Fruit fly (Drosophila melanogaster) whole organism, embryonic: ENCODE results near the gene hyd.
A peak's percentile ranks its signal among the peaks of the same experiment; 100 is the strongest.

ENCODE experiments used
- Ada2b ChIP-seq: fragments of 200-800 bp; sonication (Bioruptor generic); IDR thresholded peaks from 2 replicates; pipeline ENCODE4 v1.3.6; 2022; ENCODE audit warnings: missing biosample characterization, missing genetic modification characterization
- Atf3 ChIP-seq: fragments of 200-800 bp; sonication (Bioruptor generic); optimal IDR thresholded peaks from 3 replicates; lab custom pipeline; 2016; ENCODE audit warnings: missing biosample characterization, missing genetic modification characterization
- BEAF-32 ChIP-seq: fragments of 200-800 bp; sonication (Bioruptor generic); optimal IDR thresholded peaks from 3 replicates; lab custom pipeline; 2017; ENCODE audit warnings: missing biosample characterization, missing genetic modification characterization, mild to moderate bottlenecking, moderate library complexity, missing genetic modification reagents
- Blimp-1 ChIP-seq: fragments of 200-800 bp; sonication (Bioruptor generic); optimal IDR thresholded peaks from 3 replicates; lab custom pipeline; 2018; ENCODE audit warnings: missing biosample characterization, missing genetic modification characterization, mild to moderate bottlenecking, moderate library complexity, missing genetic modification reagents
- CG1024 ChIP-seq: fragments of 200-800 bp; sonication (Bioruptor generic); IDR thresholded peaks from 2 replicates; pipeline ENCODE4 v1.3.6; 2022; ENCODE audit warnings: missing biosample characterization, missing genetic modification characterization
- CG10959 ChIP-seq: fragments of 200-800 bp; sonication (Bioruptor generic); IDR thresholded peaks from 2 replicates; pipeline ENCODE4 v1.3.6; 2022; ENCODE audit warnings: missing biosample characterization, missing genetic modification characterization
- CG11560 ChIP-seq: fragments of 200-800 bp; sonication (Bioruptor generic); IDR thresholded peaks from 3 replicates; pipeline ENCODE4 v1.3.6; 2022; ENCODE audit warnings: missing biosample characterization, missing genetic modification characterization
- CG12219 ChIP-seq: fragments of 200-800 bp; sonication (Bioruptor generic); optimal IDR thresholded peaks from 3 replicates; lab custom pipeline; 2018; ENCODE audit warnings: missing biosample characterization, mild to moderate bottlenecking, missing genetic modification characterization
- CG15514 ChIP-seq: fragments of 200-800 bp; sonication (Bioruptor generic); optimal IDR thresholded peaks from 3 replicates; lab custom pipeline; 2017; ENCODE audit warnings: missing biosample characterization, missing genetic modification characterization, mild to moderate bottlenecking, moderate library complexity, missing genetic modification reagents
- CG16863 ChIP-seq: fragments of 200-800 bp; sonication (Bioruptor generic); optimal IDR thresholded peaks from 3 replicates; lab custom pipeline; 2016; ENCODE audit warnings: missing biosample characterization, missing genetic modification characterization
- CG3847 ChIP-seq: fragments of 200-800 bp; sonication (Bioruptor generic); IDR thresholded peaks from 2 replicates; pipeline ENCODE4 v1.3.6; 2022; ENCODE audit warnings: missing biosample characterization, missing genetic modification characterization
- CG42726 ChIP-seq: fragments of 200-800 bp; sonication (Bioruptor generic); IDR thresholded peaks from 2 replicates; pipeline ENCODE4 v1.3.6; 2022; ENCODE audit warnings: missing biosample characterization, missing genetic modification characterization; ENCODE audit not compliant: partially characterized antibody
- CG5180 ChIP-seq: fragments of 200-800 bp; sonication (Bioruptor generic); optimal IDR thresholded peaks from 3 replicates; lab custom pipeline; 2017; ENCODE audit warnings: missing biosample characterization, missing genetic modification characterization, mild to moderate bottlenecking, moderate library complexity, missing genetic modification reagents
- CG6254 ChIP-seq: fragments of 200-800 bp; sonication (Bioruptor generic); optimal IDR thresholded peaks from 3 replicates; lab custom pipeline; 2017; ENCODE audit warnings: mild to moderate bottlenecking, missing biosample characterization, missing genetic modification reagents, missing genetic modification characterization
- CG6272 ChIP-seq: fragments of 200-800 bp; sonication (Bioruptor generic); IDR thresholded peaks from 2 replicates; pipeline ENCODE4 v1.3.6; 2022; ENCODE audit warnings: missing biosample characterization, missing genetic modification characterization
- CG8281 ChIP-seq: fragments of 200-800 bp; sonication (Bioruptor generic); optimal IDR thresholded peaks from 2 replicates; lab custom pipeline; 2018; ENCODE audit warnings: missing biosample characterization, mild to moderate bottlenecking, missing genetic modification characterization, moderate library complexity
- CG8478 ChIP-seq: fragments of >200 bp; optimal IDR thresholded peaks from 2 replicates; lab custom pipeline; 2018
- CG9797 ChIP-seq: fragments of 200-800 bp; sonication (Bioruptor generic); optimal IDR thresholded peaks from 3 replicates; lab custom pipeline; 2018; ENCODE audit warnings: missing biosample characterization, mild to moderate bottlenecking, missing genetic modification characterization
- Dfd ChIP-seq, 2 experiments: fragments of >200 bp; optimal IDR thresholded peaks; 2 replicates each; lab custom pipeline; 2017; ENCODE audit warnings: missing biosample characterization in 2 of 2, missing genetic modification characterization in 2 of 2
- ERR ChIP-seq: fragments of 200-800 bp; sonication (Bioruptor generic); optimal IDR thresholded peaks from 2 replicates; lab custom pipeline; 2016; ENCODE audit warnings: missing biosample characterization, missing genetic modification characterization
- Ets97D ChIP-seq: fragments of 200-800 bp; sonication (Bioruptor generic); optimal IDR thresholded peaks from 3 replicates; lab custom pipeline; 2016; ENCODE audit warnings: missing biosample characterization, missing genetic modification characterization
- Fer3 ChIP-seq: fragments of 200-800 bp; sonication (Bioruptor generic); optimal IDR thresholded peaks from 2 replicates; lab custom pipeline; 2018; ENCODE audit warnings: missing biosample characterization, mild to moderate bottlenecking, missing genetic modification characterization, moderate library complexity
- H15 ChIP-seq: fragments of 200-800 bp; sonication (Bioruptor generic); IDR thresholded peaks from 3 replicates; pipeline ENCODE4 v1.3.6; 2022; ENCODE audit warnings: missing biosample characterization, missing genetic modification characterization
- HHEX ChIP-seq: fragments of 200-800 bp; sonication (Bioruptor generic); optimal IDR thresholded peaks from 3 replicates; lab custom pipeline; 2017; ENCODE audit warnings: missing biosample characterization, mild to moderate bottlenecking, missing genetic modification characterization, missing genetic modification reagents
- Mad ChIP-seq: fragments of 200-800 bp; sonication (Bioruptor generic); optimal IDR thresholded peaks from 2 replicates; lab custom pipeline; 2016; ENCODE audit warnings: missing biosample characterization, missing genetic modification characterization
- Meics ChIP-seq: fragments of 200-800 bp; sonication (Bioruptor generic); optimal IDR thresholded peaks from 2 replicates; lab custom pipeline; 2017; ENCODE audit warnings: missing biosample characterization, mild to moderate bottlenecking, missing genetic modification characterization
- Oli ChIP-seq: fragments of 200-800 bp; sonication (Bioruptor generic); optimal IDR thresholded peaks from 2 replicates; lab custom pipeline; 2018; ENCODE audit warnings: missing biosample characterization, mild to moderate bottlenecking, missing genetic modification characterization, moderate library complexity
- Pdp1 ChIP-seq, 2 experiments: fragments of 200-800 bp; sonication (Bioruptor generic); optimal IDR thresholded peaks; 3 replicates each; lab custom pipeline; 2016; ENCODE audit warnings: missing biosample characterization in 2 of 2, missing genetic modification characterization in 2 of 2, mild to moderate bottlenecking in 1 of 2, moderate library complexity in 1 of 2
- Side ChIP-seq: fragments of 200-800 bp; sonication (Bioruptor generic); optimal IDR thresholded peaks from 2 replicates; lab custom pipeline; 2016; ENCODE audit warnings: missing biosample characterization, missing genetic modification characterization
- Ssrp ChIP-seq: fragments of 200-800 bp; sonication (Bioruptor generic); optimal IDR thresholded peaks from 2 replicates; lab custom pipeline; 2018; ENCODE audit warnings: missing biosample characterization, mild to moderate bottlenecking, missing genetic modification characterization, moderate library complexity
- Taf1 ChIP-seq: fragments of 200-800 bp; sonication (Bioruptor generic); IDR thresholded peaks from 2 replicates; pipeline ENCODE4 v1.3.6; 2022; ENCODE audit warnings: missing biosample characterization, missing genetic modification characterization
- Vsx1 ChIP-seq: fragments of 200-800 bp; sonication (Bioruptor generic); optimal IDR thresholded peaks from 2 replicates; lab custom pipeline; 2017; ENCODE audit warnings: missing biosample characterization, mild to moderate bottlenecking, missing genetic modification characterization, missing genetic modification reagents
- ac ChIP-seq: fragments of 200-800 bp; sonication (Bioruptor generic); optimal IDR thresholded peaks from 3 replicates; lab custom pipeline; 2017; ENCODE audit warnings: missing biosample characterization, mild to moderate bottlenecking, missing genetic modification characterization
- dmrt11E ChIP-seq: fragments of 200-800 bp; sonication (Bioruptor generic); optimal IDR thresholded peaks from 3 replicates; lab custom pipeline; 2018; ENCODE audit warnings: missing biosample characterization, mild to moderate bottlenecking, missing genetic modification characterization, moderate library complexity
- dmrt99B ChIP-seq: fragments of 200-800 bp; sonication (Bioruptor generic); optimal IDR thresholded peaks from 2 replicates; lab custom pipeline; 2018; ENCODE audit warnings: missing biosample characterization, mild to moderate bottlenecking, missing genetic modification characterization, moderate library complexity
- fd3F ChIP-seq: fragments of 200-800 bp; sonication (Bioruptor generic); optimal IDR thresholded peaks from 2 replicates; lab custom pipeline; 2018; ENCODE audit warnings: missing biosample characterization, mild to moderate bottlenecking, missing genetic modification characterization, moderate library complexity
- grn ChIP-seq: fragments of 200-800 bp; sonication (Bioruptor generic); optimal IDR thresholded peaks from 3 replicates; lab custom pipeline; 2017; ENCODE audit warnings: missing biosample characterization, missing genetic modification characterization
- gro ChIP-seq: fragments of 200-800 bp; sonication (Bioruptor generic); optimal IDR thresholded peaks from 2 replicates; lab custom pipeline; 2016; ENCODE audit warnings: missing biosample characterization, missing genetic modification characterization
- her ChIP-seq: fragments of 200-800 bp; sonication (Bioruptor generic); optimal IDR thresholded peaks from 2 replicates; lab custom pipeline; 2016; ENCODE audit warnings: missing biosample characterization, missing genetic modification characterization
- jigr1 ChIP-seq: fragments of 200-800 bp; sonication (Bioruptor generic); IDR thresholded peaks from 3 replicates; pipeline ENCODE4 v1.3.6; 2022; ENCODE audit warnings: missing biosample characterization, missing genetic modification characterization
- knrl ChIP-seq: fragments of 200-800 bp; sonication (Bioruptor generic); IDR thresholded peaks from 3 replicates; pipeline ENCODE4 v1.3.6; 2022; ENCODE audit warnings: missing biosample characterization, missing genetic modification characterization; ENCODE audit not compliant: partially characterized antibody
- mam ChIP-seq: fragments of 200-800 bp; sonication (Bioruptor generic); optimal IDR thresholded peaks from 3 replicates; lab custom pipeline; 2016; ENCODE audit warnings: missing biosample characterization, missing genetic modification characterization
- phol ChIP-seq: fragments of 200-800 bp; sonication (Bioruptor generic); optimal IDR thresholded peaks from 3 replicates; lab custom pipeline; 2018; ENCODE audit warnings: missing biosample characterization, mild to moderate bottlenecking, missing genetic modification characterization, moderate library complexity
- pita ChIP-seq: fragments of 200-800 bp; sonication (Bioruptor generic); optimal IDR thresholded peaks from 2 replicates; lab custom pipeline; 2017; ENCODE audit warnings: missing biosample characterization, mild to moderate bottlenecking, missing genetic modification characterization
- psq ChIP-seq: fragments of 200-800 bp; sonication (Bioruptor generic); optimal IDR thresholded peaks from 2 replicates; lab custom pipeline; 2017; ENCODE audit warnings: missing biosample characterization, missing genetic modification characterization
- pum ChIP-seq: fragments of 200-800 bp; sonication (Bioruptor generic); optimal IDR thresholded peaks from 2 replicates; lab custom pipeline; 2016; ENCODE audit warnings: missing biosample characterization, missing genetic modification characterization
- shn ChIP-seq: fragments of 200-800 bp; sonication (Bioruptor generic); optimal IDR thresholded peaks from 3 replicates; lab custom pipeline; 2016; ENCODE audit warnings: missing biosample characterization, missing genetic modification characterization
- sima ChIP-seq: fragments of 200-800 bp; sonication (Bioruptor generic); optimal IDR thresholded peaks from 2 replicates; lab custom pipeline; 2016; ENCODE audit warnings: missing biosample characterization, missing genetic modification characterization
- ssp ChIP-seq: fragments of 200-800 bp; sonication (Bioruptor generic); IDR thresholded peaks from 2 replicates; pipeline ENCODE4 v1.3.6; 2022; ENCODE audit warnings: missing biosample characterization, missing genetic modification characterization
- tx ChIP-seq: fragments of 200-800 bp; sonication (Bioruptor generic); optimal IDR thresholded peaks from 2 replicates; lab custom pipeline; 2016; ENCODE audit warnings: missing biosample characterization, missing genetic modification characterization
- unc-4 ChIP-seq: fragments of 200-800 bp; sonication (Bioruptor generic); IDR thresholded peaks from 2 replicates; pipeline ENCODE4 v1.3.6; 2022; ENCODE audit warnings: missing biosample characterization, missing genetic modification characterization; ENCODE audit not compliant: partially characterized antibody

hyd gene

DNA sequence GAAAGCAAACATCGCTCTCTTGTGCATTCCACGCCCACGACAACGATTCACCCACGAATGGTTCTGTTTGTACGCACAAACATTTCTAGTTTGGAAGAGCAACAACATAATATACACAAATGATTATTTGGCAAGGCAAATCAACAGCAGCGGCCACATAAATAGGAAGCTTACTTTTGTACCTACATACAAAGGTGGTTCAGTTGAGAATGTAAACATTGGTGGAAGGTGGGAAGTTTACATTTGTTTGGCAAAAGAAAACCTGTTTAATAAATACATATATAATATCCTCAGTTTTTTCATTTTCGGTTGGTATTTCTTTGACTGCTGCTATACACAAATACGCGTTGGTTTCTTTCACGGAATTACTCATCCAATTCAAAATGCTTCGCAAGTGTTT is 22.8 kb downstream of the hyd start (continued):
- TF ChIP-seq BEAF-32 (GFP tag; lab: Kevin White, UChicago) = no peak
- peak; percentile 88 for TF ChIP-seq phol (tag; lab: Kevin White, UChicago)
- peak; percentile 87 for TF ChIP-seq CG15514
- no peak for TF ChIP-seq H15 (GFP tag; lab: Robert Waterston, UW)
- TF ChIP-seq dmrt99B (tag; lab: Kevin White, UChicago) = peak; percentile 93
- peak; percentile 88 for TF ChIP-seq HHEX (GFP tag; lab: Kevin White, UChicago)
- TF ChIP-seq ac (GFP tag; lab: Kevin White, UChicago) = peak; percentile 82
- TF ChIP-seq CG5180 (GFP tag; lab: Kevin White, UChicago) = peak; percentile 69
- TF ChIP-seq Atf3 (GFP tag; lab: Kevin White, UChicago) = peak; percentile 59
- peak; percentile 81 for TF ChIP-seq Vsx1
- TF ChIP-seq CG6272 (GFP tag; lab: Robert Waterston, UW) = peak; percentile 82
- no peak for TF ChIP-seq CG10959 (GFP tag; lab: Robert Waterston, UW)
- peak; percentile 92 for TF ChIP-seq Fer3 (tag; lab: Kevin White, UChicago)
- TF ChIP-seq gro (GFP tag; lab: Kevin White, UChicago) = peak; percentile 89
- peak; percentile 85 for TF ChIP-seq Mad
- peak; percentile 89 for TF ChIP-seq Meics (GFP tag; lab: Kevin White, UChicago)
- peak; percentile 74 for TF ChIP-seq psq
- TF ChIP-seq pita (GFP tag; lab: Kevin White, UChicago) = no peak
- TF ChIP-seq Oli (tag; lab: Kevin White, UChicago) = peak; percentile 93
- peak; percentile 70 for TF ChIP-seq tx (GFP tag; lab: Kevin White, UChicago)
- no peak for TF ChIP-seq CG11560 (tag; lab: Robert Waterston, UW)
- peak; percentile 78 for TF ChIP-seq CG8281 (tag; lab: Kevin White, UChicago)
- TF ChIP-seq Taf1 (GFP tag; lab: Robert Waterston, UW) = no peak
- peak; percentile 86 for TF ChIP-seq Ssrp
- TF ChIP-seq CG9797 (GFP tag; lab: Kevin White, UChicago) = no peak
- no peak for TF ChIP-seq CG1024
- TF ChIP-seq sima = peak; percentile 67
- TF ChIP-seq Ets97D (GFP tag; lab: Kevin White, UChicago) = peak; percentile 69
- peak; percentile 73 for TF ChIP-seq ERR
- no peak for TF ChIP-seq Dfd (GFP tag; optimal IDR thresholded peaks at IDR 0.05; lab: Kevin White, UChicago)
- TF ChIP-seq ssp (GFP tag; lab: Robert Waterston, UW) = no peak
- TF ChIP-seq CG42726 (GFP tag; lab: Robert Waterston, UW) = no peak
- TF ChIP-seq CG8478 (lab: Kevin White, UChicago) = no peak
- peak; percentile 73 for TF ChIP-seq pum (GFP tag; lab: Kevin White, UChicago)
- no peak for TF ChIP-seq jigr1 (GFP tag; lab: Robert Waterston, UW)
- peak; percentile 82 for TF ChIP-seq dmrt11E (tag; lab: Kevin White, UChicago)
- peak; percentile 88 for TF ChIP-seq fd3F (GFP tag; lab: Kevin White, UChicago)
- TF ChIP-seq Pdp1 (GFP tag; optimal IDR thresholded peaks at IDR 0.05; lab: Kevin White, UChicago) = peak; percentile 83 to 84
- peak; percentile 72 for TF ChIP-seq Blimp-1 (GFP tag; lab: Kevin White, UChicago)
- TF ChIP-seq CG3847 (GFP tag; lab: Robert Waterston, UW) = no peak
- TF ChIP-seq mam (GFP tag; lab: Kevin White, UChicago) = peak; percentile 86
- no peak for TF ChIP-seq knrl (GFP tag; lab: Robert Waterston, UW)
- TF ChIP-seq grn (GFP tag; lab: Kevin White, UChicago) = peak; percentile 50
- peak; percentile 82 for TF ChIP-seq shn (GFP tag; lab: Kevin White, UChicago)
- peak; percentile 85 for TF ChIP-seq CG6254 (GFP tag; lab: Kevin White, UChicago)
- peak; percentile 86 for TF ChIP-seq CG16863 (GFP tag; lab: Kevin White, UChicago)
- peak; percentile 90 for TF ChIP-seq CG12219 (GFP tag; lab: Kevin White, UChicago)
- TF ChIP-seq her (GFP tag; lab: Kevin White, UChicago) = peak; percentile 76
- TF ChIP-seq Side = peak; percentile 79
- no peak for TF ChIP-seq Ada2b
- no peak for TF ChIP-seq unc-4 (GFP tag; lab: Robert Waterston, UW)
